Fruit fly (Drosophila melanogaster): Measurements from ENCODE around the gene noc.

Gene noc

dm6 chr2L:14495506-14495983 is 4.9 kb downstream of the noc start:
- TF ChIP-seq Lhr (GFP tag; optimal IDR thresholded peaks at IDR 0.05) (no peak), Atf6 (GFP tag; IDR thresholded peaks at IDR 0.05) (no peak), CG12299 (tag; optimal IDR thresholded peaks at IDR 0.05) (no peak), CG14050 (GFP tag; IDR thresholded peaks at IDR 0.05) (no peak), h (optimal IDR thresholded peaks at IDR 0.05) (no peak), ash1 (GFP tag; optimal IDR thresholded peaks at IDR 0.05) (no peak), chn (GFP tag; optimal IDR thresholded peaks at IDR 0.05) (no peak), CG7786 (GFP tag; optimal IDR thresholded peaks at IDR 0.05) (no peak), CG9727 (GFP tag; optimal IDR thresholded peaks at IDR 0.05) (no peak), CG34224 (GFP tag; IDR thresholded peaks at IDR 0.05; ENCODE audit: partially characterized antibody) (0 out of 3 replicates have a peak, but pooled peaks have one; percentile 33), Adf1 (GFP tag; IDR thresholded peaks at IDR 0.05) (no peak), CG8924 (tag; optimal IDR thresholded peaks at IDR 0.05) (no peak), trem (tag; optimal IDR thresholded peaks at IDR 0.05) (no peak), emc (GFP tag; optimal IDR thresholded peaks at IDR 0.05) (no peak), CG10979 (tag; optimal IDR thresholded peaks at IDR 0.05) (no peak), CG1233 (GFP tag; optimal IDR thresholded peaks at IDR 0.05) (no peak), mirr (GFP tag; optimal IDR thresholded peaks at IDR 0.05) (peak; percentile 7), CG32772 (GFP tag; IDR thresholded peaks at IDR 0.05) (no peak), MESR4 (GFP tag; optimal IDR thresholded peaks at IDR 0.05) (no peak), CG4328 (GFP tag; optimal IDR thresholded peaks at IDR 0.05) (no peak), CG14014 (GFP tag; IDR thresholded peaks at IDR 0.05) (0 out of 2 replicates have a peak, but pooled peaks have one; percentile 6), Optix (GFP tag; IDR thresholded peaks at IDR 0.05) (no peak), Ravus (GFP tag; IDR thresholded peaks at IDR 0.05) (no peak), ems (GFP tag; optimal IDR thresholded peaks at IDR 0.05) (no peak), Deaf1 (tag; optimal IDR thresholded peaks at IDR 0.05) (no peak), Max (GFP tag; optimal IDR thresholded peaks at IDR 0.05) (no peak), Lim3 (GFP tag; IDR thresholded peaks at IDR 0.05) (no peak), E2f2 (GFP tag; IDR thresholded peaks at IDR 0.05) (peak; percentile 24; the same call in 1 of the 2 replicates), btn (GFP tag; optimal IDR thresholded peaks at IDR 0.05) (no peak), Pdp1 (GFP tag; optimal IDR thresholded peaks at IDR 0.05) (no peak), lab (GFP tag; optimal IDR thresholded peaks at IDR 0.05) (no peak), pzg (GFP tag; optimal IDR thresholded peaks at IDR 0.05) (no peak), bbx (GFP tag; IDR thresholded peaks at IDR 0.05; ENCODE audit: partially characterized antibody) (peak; percentile 77), CG9437 (GFP tag; optimal IDR thresholded peaks at IDR 0.05) (no peak), dm (GFP tag; optimal IDR thresholded peaks at IDR 0.05) (no peak), run (tag; optimal IDR thresholded peaks at IDR 0.05) (no peak), CG30403 (GFP tag; optimal IDR thresholded peaks at IDR 0.05) (no peak), scrt (GFP tag; optimal IDR thresholded peaks at IDR 0.05) (no peak), inv (GFP tag; IDR thresholded peaks at IDR 0.05; ENCODE audit: partially characterized antibody) (peak; percentile 40; the same call in 1 of the 2 replicates), toy (GFP tag; IDR thresholded peaks at IDR 0.05) (no peak), CG8765 (GFP tag; IDR thresholded peaks at IDR 0.05) (no peak), CG3407 (GFP tag; optimal IDR thresholded peaks at IDR 0.05) (no peak), stwl (tag; optimal IDR thresholded peaks at IDR 0.05) (no peak), CG2129 (GFP tag; IDR thresholded peaks at IDR 0.05; ENCODE audit: partially characterized antibody) (no peak), tin (GFP tag; optimal IDR thresholded peaks at IDR 0.05) (no peak), CG10431 (GFP tag; optimal IDR thresholded peaks at IDR 0.05) (no peak), Tbp (GFP tag; optimal IDR thresholded peaks at IDR 0.05) (no peak), CG13123 (GFP tag; optimal IDR thresholded peaks at IDR 0.05) (no peak), pita (GFP tag; optimal IDR thresholded peaks at IDR 0.05) (no peak), pfk (GFP tag; optimal IDR thresholded peaks at IDR 0.05) (no peak), CG9797 (GFP tag; optimal IDR thresholded peaks at IDR 0.05) (no peak), dati (GFP tag; IDR thresholded peaks at IDR 0.05) (no peak)

Data from whole organism, embryonic.